Worm (Caenorhabditis elegans) whole organism, mixed stage, embryonic: ENCODE data around the gene K02C4.5.

Experiments
- M03D4.4 ChIP-seq: sonication (generic microtip); optimal IDR thresholded peaks from 2 replicates; lab custom pipeline; 2017; ENCODE audit warnings: mild to moderate bottlenecking, missing genetic modification characterization, missing compliant biosample characterization
- bed-3 ChIP-seq: fragments of 200-800 bp; sonication (Bioruptor generic); optimal IDR thresholded peaks from 3 replicates; lab custom pipeline; 2018; ENCODE audit warnings: mild to moderate bottlenecking, missing genetic modification characterization, moderate library complexity, missing compliant biosample characterization
- blmp-1 ChIP-seq: fragments of 150-350 bp; optimal IDR thresholded peaks from 2 replicates; lab custom pipeline; 2014; ENCODE audit warnings: missing biosample characterization, missing genetic modification characterization
- ceh-39 ChIP-seq: fragments of 150-350 bp; optimal IDR thresholded peaks from 2 replicates; lab custom pipeline; 2014; ENCODE audit warnings: missing biosample characterization, missing genetic modification characterization
- ceh-43 ChIP-seq: fragments of 200-800 bp; sonication (Bioruptor generic); optimal IDR thresholded peaks from 2 replicates; lab custom pipeline; 2018; ENCODE audit warnings: mild to moderate bottlenecking, missing genetic modification characterization, moderate library complexity, missing compliant biosample characterization
- ceh-83 ChIP-seq: fragments of 200-800 bp; sonication (Bioruptor generic); optimal IDR thresholded peaks from 2 replicates; lab custom pipeline; 2018; ENCODE audit warnings: mild to moderate bottlenecking, missing genetic modification characterization, missing compliant biosample characterization
- ces-1 ChIP-seq: fragments of 150-350 bp; optimal IDR thresholded peaks from 2 replicates; lab custom pipeline; 2014; ENCODE audit warnings: missing biosample characterization, missing genetic modification reagents, missing genetic modification characterization
- cnd-1 ChIP-seq: fragments of 200-800 bp; sonication (Bioruptor generic); optimal IDR thresholded peaks from 2 replicates; lab custom pipeline; 2018; ENCODE audit warnings: mild to moderate bottlenecking, missing genetic modification characterization, missing compliant biosample characterization
- drap-1 ChIP-seq: fragments of 200-800 bp; sonication (Bioruptor generic); optimal IDR thresholded peaks from 3 replicates; lab custom pipeline; 2018; ENCODE audit warnings: mild to moderate bottlenecking, missing genetic modification characterization, missing compliant biosample characterization
- elt-1 ChIP-seq: sonication (generic microtip); optimal IDR thresholded peaks from 2 replicates; lab custom pipeline; 2017; ENCODE audit warnings: missing genetic modification characterization, mild to moderate bottlenecking, missing compliant biosample characterization, antibody characterized with exemption, moderate library complexity, borderline replicate concordance; ENCODE audit not compliant: insufficient read depth
- elt-3 ChIP-seq: fragments of 150-350 bp; optimal IDR thresholded peaks from 2 replicates; lab custom pipeline; 2014; ENCODE audit warnings: missing biosample characterization, missing genetic modification characterization
- flh-1 ChIP-seq: fragments of 200-800 bp; sonication (Bioruptor generic); optimal IDR thresholded peaks from 2 replicates; lab custom pipeline; 2018; ENCODE audit warnings: mild to moderate bottlenecking, missing genetic modification characterization, moderate library complexity, missing compliant biosample characterization
- ham-2 ChIP-seq: fragments of 200-800 bp; sonication (Bioruptor generic); optimal IDR thresholded peaks from 2 replicates; lab custom pipeline; 2018; ENCODE audit warnings: mild to moderate bottlenecking, missing genetic modification characterization, missing compliant biosample characterization
- hlh-1 ChIP-seq: fragments of 150-350 bp; optimal IDR thresholded peaks from 2 replicates; lab custom pipeline; 2014; ENCODE audit warnings: missing biosample characterization, missing genetic modification reagents, missing genetic modification characterization
- lin-13 ChIP-seq: fragments of 150-350 bp; optimal IDR thresholded peaks from 2 replicates; lab custom pipeline; 2014; ENCODE audit warnings: missing biosample characterization, missing genetic modification characterization
- lin-32 ChIP-seq: fragments of 200-800 bp; sonication (Bioruptor generic); optimal IDR thresholded peaks from 2 replicates; lab custom pipeline; 2018; ENCODE audit warnings: mild to moderate bottlenecking, missing genetic modification characterization, missing compliant biosample characterization
- lsy-2 ChIP-seq: fragments of 150-350 bp; optimal IDR thresholded peaks from 2 replicates; lab custom pipeline; 2014; ENCODE audit warnings: missing biosample characterization, missing genetic modification characterization
- mab-5 ChIP-seq: fragments of 150-350 bp; optimal IDR thresholded peaks from 2 replicates; lab custom pipeline; 2014; ENCODE audit warnings: missing biosample characterization, missing genetic modification characterization
- mep-1 ChIP-seq: fragments of 150-350 bp; optimal IDR thresholded peaks from 2 replicates; lab custom pipeline; 2017; ENCODE audit warnings: missing biosample characterization, missing genetic modification reagents, missing genetic modification characterization, inconsistent platforms
- mls-2 ChIP-seq: sonication (generic microtip); optimal IDR thresholded peaks from 2 replicates; lab custom pipeline; 2016; ENCODE audit warnings: mild to moderate bottlenecking, missing genetic modification characterization, moderate library complexity, missing compliant biosample characterization
- nhr-12 ChIP-seq: fragments of 150-350 bp; optimal IDR thresholded peaks from 2 replicates; lab custom pipeline; 2014; ENCODE audit warnings: missing biosample characterization, missing genetic modification characterization
- nhr-2 ChIP-seq: fragments of 150-350 bp; optimal IDR thresholded peaks from 2 replicates; lab custom pipeline; 2014; ENCODE audit warnings: missing biosample characterization, missing genetic modification characterization
- nhr-237 ChIP-seq: fragments of 150-350 bp; optimal IDR thresholded peaks from 2 replicates; lab custom pipeline; 2014; ENCODE audit warnings: missing biosample characterization, missing genetic modification characterization
- nhr-28 ChIP-seq: fragments of 150-350 bp; optimal IDR thresholded peaks from 2 replicates; lab custom pipeline; 2014; ENCODE audit warnings: missing biosample characterization, missing genetic modification characterization
- nhr-76 ChIP-seq: sonication (generic microtip); optimal IDR thresholded peaks from 2 replicates; lab custom pipeline; 2017; ENCODE audit warnings: missing biosample characterization, missing genetic modification characterization
- pha-4 ChIP-seq: fragments of 150-350 bp; optimal IDR thresholded peaks from 2 replicates; lab custom pipeline; 2018; ENCODE audit warnings: missing biosample characterization, missing genetic modification reagents, missing genetic modification characterization
- sem-2 ChIP-seq: fragments of 200-800 bp; sonication (Bioruptor generic); optimal IDR thresholded peaks from 2 replicates; lab custom pipeline; 2018; ENCODE audit warnings: mild to moderate bottlenecking, missing genetic modification characterization, missing compliant biosample characterization
- snpc-4 ChIP-seq: fragments of 150-350 bp; optimal IDR thresholded peaks from 2 replicates; lab custom pipeline; 2014; ENCODE audit warnings: missing biosample characterization, missing genetic modification characterization
- sptf-1 ChIP-seq: sonication (generic microtip); optimal IDR thresholded peaks from 2 replicates; lab custom pipeline; 2017; ENCODE audit warnings: mild to moderate bottlenecking, missing genetic modification characterization, moderate library complexity, missing compliant biosample characterization
- unc-120 ChIP-seq: sonication (generic microtip); optimal IDR thresholded peaks from 2 replicates; lab custom pipeline; 2017; ENCODE audit warnings: missing genetic modification characterization, missing compliant biosample characterization; ENCODE audit not compliant: poor library complexity, severe bottlenecking
- unc-39 ChIP-seq: fragments of 150-350 bp; optimal IDR thresholded peaks from 2 replicates; lab custom pipeline; 2014; ENCODE audit warnings: missing biosample characterization, missing genetic modification characterization
- unc-62 ChIP-seq: fragments of 150-350 bp; optimal IDR thresholded peaks from 2 replicates; lab custom pipeline; 2014; ENCODE audit warnings: missing biosample characterization, missing genetic modification reagents, missing genetic modification characterization
- zip-8 ChIP-seq: fragments of 150-350 bp; optimal IDR thresholded peaks from 2 replicates; lab custom pipeline; 2014; ENCODE audit warnings: missing biosample characterization, missing genetic modification characterization
- ztf-11 ChIP-seq: fragments of 150-350 bp; optimal IDR thresholded peaks from 2 replicates; lab custom pipeline; 2014; ENCODE audit warnings: missing biosample characterization, missing genetic modification characterization

Gene K02C4.5

ce11 chrII:8062334-8062791 is 15.9 kb upstream of the K02C4.5 start, which contains the start of gene ufd-2 (continued):
- TF ChIP-seq drap-1 (peak; percentile 41), sptf-1 (tag; lab: Kevin White, UChicago) (no peak), elt-3 (no peak), nhr-28 (tag; lab: Kevin White, UChicago) (no peak), blmp-1 (no peak), zip-8 (no peak)

ce11 chrII:8065985-8066384 is 12.2 kb upstream of the K02C4.5 start, which contains the start of gene pdha-1:
TSS of gene pdha-1 (plus strand) at chrII:8066285.
- TF ChIP-seq ceh-39 (tag; lab: Kevin White, UChicago) (no peak), lin-13 (no peak), sem-2 (no peak), ceh-83 (no peak), nhr-28 (tag; lab: Kevin White, UChicago) (no peak), sptf-1 (tag; lab: Kevin White, UChicago) (no peak), M03D4.4 (tag; lab: Kevin White, UChicago) (no peak), bed-3 (GFP tag; lab: Kevin White, UChicago) (no peak)

ce11 chrII:8071012-8071625 is 7.1 kb upstream of the K02C4.5 start:
- TF ChIP-seq zip-8 (no peak), ztf-11 (no peak)

ce11 chrII:8071801-8072544 is 6.3 kb upstream of the K02C4.5 start:
- no peak for TF ChIP-seq ceh-39 (tag; lab: Kevin White, UChicago)
- TF ChIP-seq nhr-76 = no peak
- TF ChIP-seq mls-2 (tag; lab: Kevin White, UChicago) = no peak
- TF ChIP-seq nhr-28 (tag; lab: Kevin White, UChicago) = no peak
- no peak for TF ChIP-seq lsy-2
- TF ChIP-seq nhr-12 (tag; lab: Kevin White, UChicago) = no peak
- no peak for TF ChIP-seq nhr-2 (tag; lab: Kevin White, UChicago)
- peak; percentile 60 for TF ChIP-seq unc-120 (tag; lab: Kevin White, UChicago)
- no peak for TF ChIP-seq flh-1
- TF ChIP-seq ces-1 (GFP tag; lab: Kevin White, UChicago) = peak; percentile 31
- TF ChIP-seq elt-3 = no peak
- no peak for TF ChIP-seq sem-2
- no peak for TF ChIP-seq pha-4 (tag; lab: Kevin White, UChicago)
- TF ChIP-seq unc-39 (tag; lab: Kevin White, UChicago) = no peak
- no peak for TF ChIP-seq nhr-237 (tag; lab: Kevin White, UChicago)
- TF ChIP-seq drap-1 = no peak
- TF ChIP-seq elt-1 (tag; lab: Kevin White, UChicago) = no peak
- TF ChIP-seq unc-62 = peak; percentile 84
- TF ChIP-seq lin-13 = no peak
- TF ChIP-seq hlh-1 = peak; percentile 50
- TF ChIP-seq M03D4.4 (tag; lab: Kevin White, UChicago) = no peak
- TF ChIP-seq cnd-1 (tag; lab: Kevin White, UChicago) = no peak
- TF ChIP-seq ztf-11 = no peak
- TF ChIP-seq zip-8 = no peak
- no peak for TF ChIP-seq bed-3 (GFP tag; lab: Kevin White, UChicago)

- TF ChIP-seq lsy-2 (no peak), unc-120 (tag; lab: Kevin White, UChicago) (no peak), ham-2 (GFP tag; lab: Kevin White, UChicago) (no peak), snpc-4 (no peak), ztf-11 (no peak), ceh-43 (no peak), lin-32 (GFP tag; lab: Kevin White, UChicago) (no peak), unc-39 (tag; lab: Kevin White, UChicago) (no peak), mab-5 (no peak), pha-4 (tag; lab: Kevin White, UChicago) (no peak), mep-1 (tag; lab: Kevin White, UChicago) (no peak), blmp-1 (no peak), drap-1 (no peak), nhr-2 (tag; lab: Kevin White, UChicago) (no peak), elt-1 (tag; lab: Kevin White, UChicago) (no peak), ces-1 (GFP tag; lab: Kevin White, UChicago) (no peak), elt-3 (no peak), nhr-237 (tag; lab: Kevin White, UChicago) (no peak)
Measured at ce11 chrII:8073222-8073621, 5.0 kb upstream of the K02C4.5 start, which contains the start of gene gpcp-2. TSS of gene gpcp-2 (minus strand) at chrII:8073374.
